Worm (Caenorhabditis elegans) whole organism, L3 larva: ENCODE measurements around the gene nep-5.

ENCODE experiments used
- ama-1 ChIP-seq: fragments of 150-350 bp; optimal IDR thresholded peaks from 2 replicates; lab custom pipeline; 2018
- ceh-28 ChIP-seq: fragments of 150-350 bp; optimal IDR thresholded peaks from 2 replicates; lab custom pipeline; 2014; ENCODE audit warnings: missing biosample characterization, missing genetic modification reagents, missing genetic modification characterization
- fos-1 ChIP-seq: fragments of 150-350 bp; optimal IDR thresholded peaks from 2 replicates; lab custom pipeline; 2014; ENCODE audit warnings: missing biosample characterization, missing genetic modification characterization
- nhr-25 ChIP-seq: sonication (generic microtip); optimal IDR thresholded peaks from 2 replicates; lab custom pipeline; 2017; ENCODE audit warnings: missing biosample characterization, missing genetic modification characterization
- snpc-4 ChIP-seq: fragments of 150-350 bp; optimal IDR thresholded peaks from 2 replicates; lab custom pipeline; 2014; ENCODE audit warnings: missing biosample characterization, missing genetic modification characterization
- tbx-2 ChIP-seq: sonication (generic microtip); optimal IDR thresholded peaks from 2 replicates; lab custom pipeline; 2016; ENCODE audit warnings: mild to moderate bottlenecking, missing genetic modification characterization, missing compliant biosample characterization
- unc-39 ChIP-seq: sonication (generic microtip); optimal IDR thresholded peaks from 4 replicates; lab custom pipeline; 2017; ENCODE audit warnings: missing biosample characterization, missing genetic modification characterization
- ztf-11 ChIP-seq: fragments of 150-350 bp; optimal IDR thresholded peaks from 2 replicates; lab custom pipeline; 2014; ENCODE audit warnings: missing biosample characterization, missing genetic modification characterization

DNA sequence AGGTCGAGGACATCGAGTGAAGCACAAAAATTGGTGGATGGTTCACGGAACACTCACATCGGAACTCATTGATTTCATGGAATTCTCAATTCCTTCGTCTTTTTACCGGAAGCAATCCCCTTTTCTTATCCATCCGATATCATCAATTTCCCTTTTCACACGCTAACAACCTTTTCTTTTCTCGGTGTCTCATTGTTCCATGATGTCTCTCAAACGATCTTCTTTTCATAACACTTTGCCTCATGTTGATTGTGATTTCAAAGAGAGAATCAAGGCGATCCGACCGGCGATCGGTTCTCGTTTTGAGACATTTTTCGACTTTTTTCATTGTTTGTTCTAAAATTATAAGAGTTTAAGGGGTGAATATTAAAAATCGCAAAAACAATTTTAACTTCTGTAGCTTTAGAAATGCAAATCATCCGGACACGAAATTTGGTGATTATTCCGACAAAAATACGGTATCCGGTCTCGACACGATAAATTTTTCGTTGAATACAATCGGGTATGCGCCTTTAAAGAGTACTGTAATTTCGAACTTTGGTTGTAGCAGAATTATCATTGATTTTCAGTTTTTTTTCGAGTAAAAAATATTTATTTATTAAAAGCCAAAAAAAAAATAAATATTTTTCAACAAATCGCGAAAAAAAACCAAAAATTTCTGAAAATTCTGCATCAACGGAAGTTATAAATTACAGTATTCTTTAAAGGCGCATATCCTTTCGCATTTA, 29.1 kb upstream of the nep-5 start:
- no peak for TF ChIP-seq snpc-4 (tag; lab: Kevin White, UChicago)
- TF ChIP-seq ceh-28 (tag; lab: Kevin White, UChicago): no peak
- no peak for TF ChIP-seq nhr-25
- TF ChIP-seq tbx-2 (tag; lab: Kevin White, UChicago): no peak
- no peak for TF ChIP-seq unc-39 (tag; lab: Kevin White, UChicago)
- no peak for TF ChIP-seq fos-1 (tag; lab: Kevin White, UChicago)
- no peak for TF ChIP-seq ztf-11
- no peak for TF ChIP-seq ama-1
